Worm (Caenorhabditis elegans): Measurements from ENCODE around the gene memi-2.
"Not testable (repeated sequence)": the region's sequence is repeated elsewhere in the genome, so short reads cannot be mapped to it uniquely, and the experiment has no call there.

- TF ChIP-seq T22C8.4 (GFP tag; IDR thresholded peaks at IDR 0.05); cog-1 (tag; optimal IDR thresholded peaks at IDR 0.05); flt-1 (GFP tag; IDR thresholded peaks at IDR 0.05); ref-1 (GFP tag; conservative IDR thresholded peaks at IDR 0.05); tab-1 (GFP tag; IDR thresholded peaks at IDR 0.05); med-1 (GFP tag; optimal IDR thresholded peaks at IDR 0.05; ENCODE audit: insufficient read depth); klf-2 (GFP tag; conservative IDR thresholded peaks at IDR 0.05): not testable (repeated sequence)
Measured at ce11 chrIV:13433904-13434303, 33.6 kb upstream of the memi-2 start, which contains the start of gene K09B11.5.

Data from whole organism, midembryonic.